Fruit fly (Drosophila melanogaster) whole organism, embryonic: ENCODE data around the gene Bcat.

Experiments
- Ada2b ChIP-seq: fragments of 200-800 bp; sonication (Bioruptor generic); IDR thresholded peaks from 2 replicates; pipeline ENCODE4 v1.3.6; 2022; ENCODE audit warnings: missing biosample characterization, missing genetic modification characterization
- Adf1 ChIP-seq: fragments of 200-800 bp; sonication (Bioruptor generic); IDR thresholded peaks from 2 replicates; pipeline ENCODE4 v1.3.6; 2022; ENCODE audit warnings: missing biosample characterization, missing genetic modification characterization
- Antp ChIP-seq: fragments of 200-800 bp; sonication (Bioruptor generic); optimal IDR thresholded peaks from 3 replicates; lab custom pipeline; 2016; ENCODE audit warnings: missing biosample characterization, missing genetic modification characterization
- C15 ChIP-seq: fragments of 200-800 bp; sonication (Bioruptor generic); IDR thresholded peaks from 3 replicates; pipeline ENCODE4 v1.3.6; 2022; ENCODE audit warnings: missing biosample characterization, missing genetic modification characterization
- CG10321 ChIP-seq: fragments of 200-800 bp; sonication (Bioruptor generic); IDR thresholded peaks from 2 replicates; pipeline ENCODE4 v1.3.6; 2022; ENCODE audit warnings: missing biosample characterization, missing genetic modification characterization
- CG11456 ChIP-seq: fragments of 200-800 bp; sonication (Bioruptor generic); IDR thresholded peaks from 3 replicates; pipeline ENCODE4 v1.3.6; 2022; ENCODE audit warnings: missing biosample characterization, missing genetic modification characterization
- CG14860 ChIP-seq: fragments of 200-800 bp; sonication (Bioruptor generic); IDR thresholded peaks from 3 replicates; pipeline ENCODE4 v1.3.6; 2022; ENCODE audit warnings: missing biosample characterization, missing genetic modification characterization; ENCODE audit not compliant: partially characterized antibody
- CG15601 ChIP-seq: fragments of 200-800 bp; sonication (Bioruptor generic); optimal IDR thresholded peaks from 3 replicates; lab custom pipeline; 2019; ENCODE audit warnings: missing biosample characterization, mild to moderate bottlenecking, missing genetic modification characterization, moderate library complexity
- CG17186 ChIP-seq: fragments of 200-800 bp; sonication (Bioruptor generic); optimal IDR thresholded peaks from 3 replicates; lab custom pipeline; 2017; ENCODE audit warnings: missing biosample characterization, missing genetic modification reagents, missing genetic modification characterization
- CG17361 ChIP-seq: fragments of 200-800 bp; sonication (Bioruptor generic); IDR thresholded peaks from 3 replicates; pipeline ENCODE4 v1.3.6; 2022; ENCODE audit warnings: missing biosample characterization, missing genetic modification characterization
- CG17802 ChIP-seq: fragments of 200-800 bp; sonication (Bioruptor generic); optimal IDR thresholded peaks from 2 replicates; lab custom pipeline; 2018; ENCODE audit warnings: missing biosample characterization, mild to moderate bottlenecking, missing genetic modification characterization, moderate library complexity
- CG2120 ChIP-seq: fragments of 200-800 bp; sonication (Bioruptor generic); optimal IDR thresholded peaks from 3 replicates; lab custom pipeline; 2016; ENCODE audit warnings: missing biosample characterization, missing genetic modification characterization
- CG2129 ChIP-seq: fragments of 200-800 bp; sonication (Bioruptor generic); IDR thresholded peaks from 2 replicates; pipeline ENCODE4 v1.3.6; 2022; ENCODE audit warnings: missing biosample characterization, missing genetic modification characterization; ENCODE audit not compliant: partially characterized antibody
- CG2678 ChIP-seq: fragments of 200-800 bp; sonication (Bioruptor generic); optimal IDR thresholded peaks from 3 replicates; lab custom pipeline; 2019; ENCODE audit warnings: missing biosample characterization, mild to moderate bottlenecking, missing genetic modification characterization, moderate library complexity
- CG31441 ChIP-seq: fragments of 200-800 bp; sonication (Bioruptor generic); IDR thresholded peaks from 2 replicates; pipeline ENCODE4 v1.3.6; 2022; ENCODE audit warnings: missing biosample characterization, missing genetic modification characterization
- CG33557 ChIP-seq: fragments of 200-800 bp; sonication (Bioruptor generic); optimal IDR thresholded peaks from 2 replicates; lab custom pipeline; 2019; ENCODE audit warnings: missing biosample characterization, mild to moderate bottlenecking, missing genetic modification characterization, moderate library complexity
- CG3847 ChIP-seq: fragments of 200-800 bp; sonication (Bioruptor generic); IDR thresholded peaks from 2 replicates; pipeline ENCODE4 v1.3.6; 2022; ENCODE audit warnings: missing biosample characterization, missing genetic modification characterization
- CG8290 ChIP-seq, 3 experiments: fragments of 200-800 bp; sonication (Bioruptor generic); optimal IDR thresholded peaks; 2 replicates each; lab custom pipeline; 2016 to 2019; ENCODE audit warnings: missing biosample characterization in 3 of 3, missing genetic modification characterization in 3 of 3, mild to moderate bottlenecking in 2 of 3, moderate library complexity in 1 of 3
- CG8765 ChIP-seq: fragments of 200-800 bp; sonication (Bioruptor generic); IDR thresholded peaks from 2 replicates; pipeline ENCODE4 v1.3.6; 2022; ENCODE audit warnings: missing biosample characterization, missing genetic modification characterization
- CG9609 ChIP-seq: fragments of 200-800 bp; sonication (Bioruptor generic); optimal IDR thresholded peaks from 3 replicates; lab custom pipeline; 2016; ENCODE audit warnings: missing biosample characterization, missing genetic modification characterization
- CG9727 ChIP-seq: fragments of 200-800 bp; sonication (Bioruptor generic); optimal IDR thresholded peaks from 3 replicates; lab custom pipeline; 2017; ENCODE audit warnings: missing biosample characterization, mild to moderate bottlenecking, missing genetic modification characterization
- CG9932 ChIP-seq: fragments of 200-800 bp; sonication (Bioruptor generic); IDR thresholded peaks from 2 replicates; pipeline ENCODE4 v1.3.6; 2022; ENCODE audit warnings: missing biosample characterization, missing genetic modification characterization
- Camta ChIP-seq: fragments of 200-800 bp; sonication (Bioruptor generic); optimal IDR thresholded peaks from 2 replicates; lab custom pipeline; 2016; ENCODE audit warnings: missing biosample characterization, missing genetic modification characterization
- CrebB ChIP-seq: fragments of 200-800 bp; sonication (Bioruptor generic); optimal IDR thresholded peaks from 3 replicates; lab custom pipeline; 2018; ENCODE audit warnings: missing biosample characterization, mild to moderate bottlenecking, missing genetic modification characterization
- Dip2 ChIP-seq: fragments of 200-800 bp; sonication (Bioruptor generic); IDR thresholded peaks from 2 replicates; pipeline ENCODE4 v1.3.6; 2022; ENCODE audit warnings: missing biosample characterization, missing genetic modification characterization
- Dll ChIP-seq: fragments of 200-800 bp; sonication (Bioruptor generic); IDR thresholded peaks from 4 replicates; pipeline ENCODE4 v1.3.6; 2022; ENCODE audit warnings: missing biosample characterization, missing genetic modification characterization; ENCODE audit not compliant: partially characterized antibody
- Elba2 ChIP-seq: fragments of 200-800 bp; sonication (Bioruptor generic); optimal IDR thresholded peaks from 3 replicates; lab custom pipeline; 2016; ENCODE audit warnings: missing biosample characterization, missing genetic modification characterization
- Fer3 ChIP-seq: fragments of 200-800 bp; sonication (Bioruptor generic); optimal IDR thresholded peaks from 2 replicates; lab custom pipeline; 2018; ENCODE audit warnings: missing biosample characterization, mild to moderate bottlenecking, missing genetic modification characterization, moderate library complexity
- Kr ChIP-seq: fragments of 200-800 bp; sonication (Bioruptor generic); optimal IDR thresholded peaks from 2 replicates; lab custom pipeline; 2017; ENCODE audit warnings: missing biosample characterization, mild to moderate bottlenecking, missing genetic modification characterization
- NC2α ChIP-seq: fragments of 200-800 bp; sonication (Bioruptor generic); optimal IDR thresholded peaks from 2 replicates; lab custom pipeline; 2016; ENCODE audit warnings: missing biosample characterization, missing genetic modification characterization
- Pdp1 ChIP-seq, 2 experiments: fragments of 200-800 bp; sonication (Bioruptor generic); optimal IDR thresholded peaks; 3 replicates each; lab custom pipeline; 2016; ENCODE audit warnings: missing biosample characterization in 2 of 2, missing genetic modification characterization in 2 of 2, mild to moderate bottlenecking in 1 of 2, moderate library complexity in 1 of 2
- Poxn ChIP-seq: fragments of 200-800 bp; sonication (Bioruptor generic); IDR thresholded peaks from 2 replicates; pipeline ENCODE4 v1.3.6; 2022; ENCODE audit warnings: missing biosample characterization, missing genetic modification characterization
- Sin3A ChIP-seq: fragments of >200 bp; optimal IDR thresholded peaks from 2 replicates; lab custom pipeline; 2018
- bab2 ChIP-seq: fragments of 200-800 bp; sonication (Bioruptor generic); optimal IDR thresholded peaks from 2 replicates; lab custom pipeline; 2016; ENCODE audit warnings: missing biosample characterization, missing genetic modification characterization
- bowl ChIP-seq: fragments of 200-800 bp; sonication (Bioruptor generic); IDR thresholded peaks from 2 replicates; pipeline ENCODE4 v1.3.6; 2022; ENCODE audit warnings: missing biosample characterization, missing genetic modification characterization
- da ChIP-seq: fragments of 200-800 bp; sonication (Bioruptor generic); optimal IDR thresholded peaks from 2 replicates; lab custom pipeline; 2016; ENCODE audit warnings: missing biosample characterization, missing genetic modification characterization
- disco-r ChIP-seq: fragments of 200-800 bp; sonication (Bioruptor generic); optimal IDR thresholded peaks from 2 replicates; lab custom pipeline; 2016; ENCODE audit warnings: missing biosample characterization, missing genetic modification characterization
- dmrt11E ChIP-seq: fragments of 200-800 bp; sonication (Bioruptor generic); optimal IDR thresholded peaks from 3 replicates; lab custom pipeline; 2018; ENCODE audit warnings: missing biosample characterization, mild to moderate bottlenecking, missing genetic modification characterization, moderate library complexity
- dpn ChIP-seq, 2 experiments: fragments of 200-800 bp; sonication (Bioruptor generic); optimal IDR thresholded peaks; 3 replicates each; lab custom pipeline; 2016; ENCODE audit warnings: missing biosample characterization in 2 of 2, missing genetic modification characterization in 2 of 2
- fd96Cb ChIP-seq: fragments of 200-800 bp; sonication (Bioruptor generic); optimal IDR thresholded peaks from 2 replicates; lab custom pipeline; 2018; ENCODE audit warnings: missing biosample characterization, mild to moderate bottlenecking, missing genetic modification characterization, moderate library complexity
- fu2 ChIP-seq: fragments of 200-800 bp; sonication (Bioruptor generic); optimal IDR thresholded peaks from 2 replicates; lab custom pipeline; 2016; ENCODE audit warnings: missing biosample characterization, missing genetic modification characterization
- gcm ChIP-seq: fragments of 200-800 bp; sonication (Bioruptor generic); optimal IDR thresholded peaks from 2 replicates; lab custom pipeline; 2019; ENCODE audit warnings: missing biosample characterization, mild to moderate bottlenecking, missing genetic modification characterization, moderate library complexity
- gsb ChIP-seq: fragments of 200-800 bp; sonication (Bioruptor generic); IDR thresholded peaks from 2 replicates; pipeline ENCODE4 v1.3.6; 2022; ENCODE audit warnings: missing biosample characterization, missing genetic modification characterization
- ind ChIP-seq: fragments of 200-800 bp; sonication (Bioruptor generic); optimal IDR thresholded peaks from 3 replicates; lab custom pipeline; 2016; ENCODE audit warnings: missing biosample characterization, missing genetic modification characterization
- psq ChIP-seq: fragments of 200-800 bp; sonication (Bioruptor generic); optimal IDR thresholded peaks from 2 replicates; lab custom pipeline; 2017; ENCODE audit warnings: missing biosample characterization, missing genetic modification characterization
- unpg ChIP-seq: fragments of 200-800 bp; sonication (Bioruptor generic); optimal IDR thresholded peaks from 3 replicates; lab custom pipeline; 2018; ENCODE audit warnings: missing biosample characterization, mild to moderate bottlenecking, missing genetic modification characterization, moderate library complexity
- vvl ChIP-seq: fragments of 200-800 bp; sonication (Bioruptor generic); IDR thresholded peaks from 2 replicates; pipeline ENCODE4 v1.3.6; 2022; ENCODE audit warnings: missing biosample characterization, missing genetic modification characterization
- wdn ChIP-seq: fragments of 200-800 bp; sonication (Bioruptor generic); IDR thresholded peaks from 2 replicates; pipeline ENCODE4 v1.3.6; 2022; ENCODE audit warnings: missing biosample characterization, missing genetic modification characterization
- zfh2 ChIP-seq: fragments of 200-800 bp; sonication (Bioruptor generic); optimal IDR thresholded peaks from 2 replicates; lab custom pipeline; 2016; ENCODE audit warnings: missing biosample characterization, missing genetic modification characterization

Gene Bcat

dm6 chrX:13391174-13392040 is 5.3 kb upstream of the Bcat start (continued):
- TF ChIP-seq CG9727 (GFP tag; lab: Kevin White, UChicago) (peak; percentile 66), CG8765 (no peak; the same call in 1 of the 2 replicates), bowl (no peak), Dll (no peak), CG2129 (GFP tag; lab: Robert Waterston, UW) (no peak), fd96Cb (no peak), CG11456 (0 out of 3 replicates have a peak, but pooled peaks have one; percentile 33), da (GFP tag; lab: Kevin White, UChicago) (no peak), CG10321 (no peak), gsb (GFP tag; lab: Robert Waterston, UW) (no peak), CG2678 (tag; lab: Kevin White, UChicago) (peak; percentile 77), dpn (GFP tag; optimal IDR thresholded peaks at IDR 0.05; lab: Kevin White, UChicago) (peak in 1 of 2 experiments; percentile 54), wdn (GFP tag; lab: Robert Waterston, UW) (no peak), unpg (GFP tag; lab: Kevin White, UChicago) (peak; percentile 31), CG14860 (GFP tag; lab: Robert Waterston, UW) (no peak), CG9932 (peak; percentile 84), Pdp1 (GFP tag; optimal IDR thresholded peaks at IDR 0.05; lab: Kevin White, UChicago) (peak in 1 of 2 experiments; percentile 55), disco-r (GFP tag; lab: Kevin White, UChicago) (no peak), dmrt11E (tag; lab: Kevin White, UChicago) (no peak), Poxn (peak; percentile 67), Kr (no peak), CG17802 (no peak), vvl (GFP tag; lab: Robert Waterston, UW) (peak; percentile 26; the same call in 1 of the 2 replicates), gcm (no peak), CrebB (tag; lab: Kevin White, UChicago) (no peak), Sin3A (lab: Kevin White, UChicago) (no peak), ind (GFP tag; lab: Kevin White, UChicago) (peak; percentile 51), Fer3 (tag; lab: Kevin White, UChicago) (peak; percentile 48), CG15601 (tag; lab: Kevin White, UChicago) (no peak), psq (GFP tag; lab: Kevin White, UChicago) (no peak), Antp (GFP tag; lab: Kevin White, UChicago) (peak; percentile 22), CG9609 (GFP tag; lab: Kevin White, UChicago) (peak; percentile 68), C15 (GFP tag; lab: Robert Waterston, UW) (no peak), bab2 (GFP tag; lab: Kevin White, UChicago) (peak; percentile 58), CG33557 (GFP tag; lab: Kevin White, UChicago) (no peak), NC2α (GFP tag; lab: Kevin White, UChicago) (no peak), Ada2b (GFP tag; lab: Robert Waterston, UW) (0 out of 2 replicates have a peak, but pooled peaks have one; percentile 14), zfh2 (GFP tag; lab: Kevin White, UChicago) (peak; percentile 86), Elba2 (GFP tag; lab: Kevin White, UChicago) (no peak), Adf1 (GFP tag; lab: Robert Waterston, UW) (no peak), fu2 (GFP tag; lab: Kevin White, UChicago) (peak; percentile 72), Camta (GFP tag; lab: Kevin White, UChicago) (no peak), Dip2 (GFP tag; lab: Robert Waterston, UW) (no peak), CG8290 (GFP tag; optimal IDR thresholded peaks at IDR 0.05; lab: Kevin White, UChicago) (no peak), CG8290 (tag; optimal IDR thresholded peaks at IDR 0.05; lab: Kevin White, UChicago) (peak in 1 of 2 experiments; percentile 55), CG3847 (GFP tag; lab: Robert Waterston, UW) (peak; percentile 43), CG17361 (GFP tag; lab: Robert Waterston, UW) (no peak), CG31441 (GFP tag; lab: Robert Waterston, UW) (no peak), CG2120 (GFP tag; lab: Kevin White, UChicago) (peak; percentile 93), CG17186 (GFP tag; lab: Kevin White, UChicago) (no peak)
